Worm (Caenorhabditis elegans): ENCODE results near the gene exos-9.

exos-9 gene

DNA sequence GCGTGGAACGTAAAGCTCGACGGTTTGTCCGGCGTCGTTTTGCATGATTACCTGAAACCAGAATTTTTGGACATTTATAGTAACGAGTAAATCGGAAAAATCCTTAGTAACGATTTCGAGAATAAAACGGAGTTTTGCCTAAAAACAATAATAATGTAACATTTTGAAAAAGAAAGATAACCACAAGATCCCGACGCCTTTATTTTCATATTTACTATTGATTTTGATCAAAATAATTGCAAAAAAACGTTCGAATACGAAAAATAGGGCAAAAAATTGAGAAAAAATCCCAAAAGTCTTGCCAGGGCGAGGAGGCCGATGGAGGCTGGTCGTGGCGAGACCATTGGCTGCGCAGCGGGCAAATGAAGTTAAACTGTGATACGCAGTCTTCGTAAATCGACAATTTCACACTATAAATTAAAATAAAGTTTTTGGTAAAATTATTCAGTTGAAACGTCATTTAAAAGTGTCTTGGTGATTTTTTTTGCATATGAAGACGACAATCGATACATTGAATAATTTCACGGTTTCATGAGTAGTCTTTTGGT lies 8.2 kb downstream of the exos-9 start, which contains the start of gene rps-21 (continued):
- TF ChIP-seq Y53G8AR.9 (GFP tag; conservative IDR thresholded peaks at IDR 0.05) (0 out of 2 replicates have a peak, but pooled peaks have one; percentile 14), ceh-100 (GFP tag; IDR thresholded peaks at IDR 0.05) (peak; percentile 46; the same call in 1 of the 2 replicates), snpc-1.3 (tag; optimal IDR thresholded peaks at IDR 0.05; ENCODE audit: insufficient read depth) (peak; percentile 26), lin-54 (GFP tag; optimal IDR thresholded peaks at IDR 0.05) (peak; percentile 67), hmg-1.2 (GFP tag; IDR thresholded peaks at IDR 0.05) (peak; percentile 89), lin-35 (GFP tag; optimal IDR thresholded peaks at IDR 0.05) (peak in 1 of 3 experiments; percentile 74), F23B12.7 (tag; optimal IDR thresholded peaks at IDR 0.05; ENCODE audit: insufficient read depth) (peak; percentile 88), ekl-4 (GFP tag; IDR thresholded peaks at IDR 0.05) (0 out of 2 replicates have a peak, but pooled peaks have one; percentile 23), lag-1 (GFP tag; IDR thresholded peaks at IDR 0.05) (no peak), D2030.7 (GFP tag; IDR thresholded peaks at IDR 0.05) (0 out of 2 replicates have a peak, but pooled peaks have one; percentile 25)

DNA sequence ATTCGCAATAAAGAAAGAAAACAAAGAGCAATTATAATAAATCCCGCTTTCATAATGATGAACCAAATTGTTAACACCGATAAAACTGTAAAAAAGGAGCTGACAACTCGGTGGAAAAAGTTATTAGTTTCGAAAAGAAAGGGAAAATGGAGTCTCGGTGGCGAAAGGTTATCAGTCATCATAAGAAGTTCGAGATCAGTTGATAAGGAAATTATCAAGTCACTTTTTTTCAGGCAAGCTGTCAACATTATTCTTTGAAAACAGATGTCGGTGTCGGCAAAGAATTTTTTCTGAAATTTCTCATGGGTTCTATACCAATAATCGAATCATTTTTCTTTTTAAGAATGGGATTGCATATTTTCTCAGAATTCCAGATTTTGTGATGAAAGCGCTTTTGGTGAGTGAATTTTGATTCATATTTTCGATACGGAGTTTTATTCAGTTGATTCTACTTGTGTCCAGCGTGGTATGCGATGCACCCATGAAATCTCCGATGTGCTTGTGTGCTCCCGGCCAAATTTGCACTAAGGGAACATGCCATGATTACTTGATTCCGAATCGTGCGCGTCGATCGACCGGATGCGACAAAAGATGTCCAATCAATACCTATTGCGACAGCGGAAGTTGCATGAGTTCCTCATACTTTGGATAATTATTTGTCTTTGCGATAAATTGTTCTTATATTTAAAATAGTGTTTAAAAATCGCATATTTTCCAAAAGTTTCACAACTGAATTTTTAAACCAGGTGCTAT lies 9.4 kb downstream of the exos-9 start, which contains the start of the genes F37C12.21 and F37C12.10:
Gene F37C12.21 (plus strand): TSS at position 58 of the 753 bp plus-strand sequence.
Gene F37C12.10 (minus strand): TSS at position 85 of the 753 bp plus-strand sequence.
- no peak for TF ChIP-seq aptf-2 (GFP tag; conservative IDR thresholded peaks at IDR 0.05)
- TF ChIP-seq snpc-4 (GFP tag; optimal IDR thresholded peaks at IDR 0.05), result no peak
- no peak for TF ChIP-seq snpc-4 (tag; optimal IDR thresholded peaks at IDR 0.05)
- no peak for TF ChIP-seq ekl-4 (GFP tag; IDR thresholded peaks at IDR 0.05)
- no peak for TF ChIP-seq fkh-3 (tag; optimal IDR thresholded peaks at IDR 0.05)
- no peak for TF ChIP-seq rpc-1 (optimal IDR thresholded peaks at IDR 0.05)
- no peak for TF ChIP-seq rpc-1 (tag; optimal IDR thresholded peaks at IDR 0.05)
- no peak for TF ChIP-seq rec-8 (tag; optimal IDR thresholded peaks at IDR 0.05)
- no peak for TF ChIP-seq T07F8.4 (tag; optimal IDR thresholded peaks at IDR 0.05)
- TF ChIP-seq unc-130 (GFP tag; optimal IDR thresholded peaks at IDR 0.05), result no peak
- no peak for TF ChIP-seq nhr-179 (tag; optimal IDR thresholded peaks at IDR 0.05)
- no peak for TF ChIP-seq cebp-1 (GFP tag; IDR thresholded peaks at IDR 0.05)
- TF ChIP-seq cebp-1 (tag; optimal IDR thresholded peaks at IDR 0.05), result peak; percentile 19
- TF ChIP-seq ztf-26 (tag; optimal IDR thresholded peaks at IDR 0.05), result no peak
- no peak for TF ChIP-seq D2030.7 (GFP tag; IDR thresholded peaks at IDR 0.05)
- no peak for TF ChIP-seq chd-7 (tag; optimal IDR thresholded peaks at IDR 0.05)
- TF ChIP-seq pha-4 (tag; optimal IDR thresholded peaks at IDR 0.05), result no peak
- 0 out of 2 replicates have a peak, but pooled peaks have one; percentile 19 for TF ChIP-seq madf-3 (GFP tag; IDR thresholded peaks at IDR 0.05)
- TF ChIP-seq aptf-3 (GFP tag; IDR thresholded peaks at IDR 0.05), result 0 out of 2 replicates have a peak, but pooled peaks have one; percentile 17
- TF ChIP-seq B0336.3 (GFP tag; IDR thresholded peaks at IDR 0.05), result peak; percentile 62
- TF ChIP-seq ztf-22 (GFP tag; optimal IDR thresholded peaks at IDR 0.05), result no peak
- 0 out of 2 replicates have a peak, but pooled peaks have one; percentile 6 for TF ChIP-seq mcd-1 (GFP tag; IDR thresholded peaks at IDR 0.05)
- 0 out of 2 replicates have a peak, but pooled peaks have one; percentile 8 for TF ChIP-seq nfyb-1 (GFP tag; IDR thresholded peaks at IDR 0.05)
- TF ChIP-seq ztf-28 (GFP tag; IDR thresholded peaks at IDR 0.05), result no peak
- TF ChIP-seq hsf-1 (GFP tag; IDR thresholded peaks at IDR 0.05), result peak; percentile 48; the same call in 1 of the 2 replicates
- TF ChIP-seq ZK185.1 (tag; optimal IDR thresholded peaks at IDR 0.05; ENCODE audit: poor library complexity, severe bottlenecking), result peak; percentile 25
- TF ChIP-seq ama-1 (optimal IDR thresholded peaks at IDR 0.05), result no peak
- peak in 1 of 2 experiments; percentile 25 for TF ChIP-seq ama-1 (GFP tag; optimal IDR thresholded peaks at IDR 0.05)
- no peak for TF ChIP-seq ceh-27 (GFP tag; optimal IDR thresholded peaks at IDR 0.05)
- TF ChIP-seq let-607 (tag; optimal IDR thresholded peaks at IDR 0.05), result peak in 1 of 2 experiments; percentile 24
- no peak for TF ChIP-seq F37B4.10 (GFP tag; IDR thresholded peaks at IDR 0.05)
- no peak for TF ChIP-seq atf-7 (tag; optimal IDR thresholded peaks at IDR 0.05)
- TF ChIP-seq hlh-26 (GFP tag; conservative IDR thresholded peaks at IDR 0.05), result no peak
- TF ChIP-seq akir-1 (GFP tag; optimal IDR thresholded peaks at IDR 0.05), result no peak
- TF ChIP-seq efl-1 (GFP tag; optimal IDR thresholded peaks at IDR 0.05), result no peak
- no peak for TF ChIP-seq Y53F4B.3 (GFP tag; IDR thresholded peaks at IDR 0.05)
- no peak for TF ChIP-seq attf-5 (GFP tag; optimal IDR thresholded peaks at IDR 0.05)
